Worm (Caenorhabditis elegans): ENCODE results near the gene srg-39.

The srg-39 gene

ce11 chrV:11122466-11122865, 29.8 kb downstream of the srg-39 start, which contains the start of gene mboa-2 (continued):
- no peak for TF ChIP-seq nhr-76 (tag; optimal IDR thresholded peaks at IDR 0.05)
- TF ChIP-seq daf-8 (GFP tag; IDR thresholded peaks at IDR 0.05), result no peak
- TF ChIP-seq mep-1 (tag; optimal IDR thresholded peaks at IDR 0.05), result peak; percentile 66
- TF ChIP-seq ceh-20 (GFP tag; IDR thresholded peaks at IDR 0.05), result 0 out of 2 replicates have a peak, but pooled peaks have one; percentile 16
- TF ChIP-seq duxl-1 (tag; optimal IDR thresholded peaks at IDR 0.05; ENCODE audit: poor library complexity), result peak; percentile 72
- no peak for TF ChIP-seq Y75B8A.6 (GFP tag; IDR thresholded peaks at IDR 0.05)
- 0 out of 2 replicates have a peak, but pooled peaks have one; percentile 9 for TF ChIP-seq lin-1 (GFP tag; IDR thresholded peaks at IDR 0.05)
- no peak for TF ChIP-seq hif-1 (tag; optimal IDR thresholded peaks at IDR 0.05)
- no peak for TF ChIP-seq tag-97 (GFP tag; IDR thresholded peaks at IDR 0.05)
- TF ChIP-seq F37D6.2 (tag; optimal IDR thresholded peaks at IDR 0.05), result no peak
- no peak for TF ChIP-seq mdl-1 (tag; optimal IDR thresholded peaks at IDR 0.05)
- peak; percentile 60 for TF ChIP-seq hlh-11 (tag; optimal IDR thresholded peaks at IDR 0.05)
- no peak for TF ChIP-seq egl-27 (tag; optimal IDR thresholded peaks at IDR 0.05)
- TF ChIP-seq lsy-2 (tag; optimal IDR thresholded peaks at IDR 0.05), result peak in 1 of 2 experiments; percentile 63

- TF ChIP-seq ama-1 (optimal IDR thresholded peaks at IDR 0.05) (peak; percentile 17), daf-8 (GFP tag; IDR thresholded peaks at IDR 0.05) (no peak), nhr-77 (tag; optimal IDR thresholded peaks at IDR 0.05) (peak; percentile 26), hlh-11 (tag; optimal IDR thresholded peaks at IDR 0.05) (peak; percentile 49), spr-1 (tag; optimal IDR thresholded peaks at IDR 0.05) (no peak), nhr-10 (tag; optimal IDR thresholded peaks at IDR 0.05) (no peak), nhr-28 (tag; optimal IDR thresholded peaks at IDR 0.05) (peak; percentile 47), lsy-2 (tag; optimal IDR thresholded peaks at IDR 0.05) (peak in 1 of 2 experiments; percentile 33), ZK546.5 (tag; optimal IDR thresholded peaks at IDR 0.05) (no peak), mep-1 (tag; optimal IDR thresholded peaks at IDR 0.05) (peak; percentile 49), dmd-6 (GFP tag; IDR thresholded peaks at IDR 0.05) (peak; percentile 21; the same call in 1 of the 2 replicates), mdt-29 (GFP tag; IDR thresholded peaks at IDR 0.05) (no peak), nhr-6 (tag; optimal IDR thresholded peaks at IDR 0.05) (peak; percentile 38), dmd-9 (GFP tag; IDR thresholded peaks at IDR 0.05) (no peak), lin-38 (GFP tag; IDR thresholded peaks at IDR 0.05) (0 out of 2 replicates have a peak, but pooled peaks have one; percentile 7), D1046.2 (GFP tag; IDR thresholded peaks at IDR 0.05) (no peak), daf-16 (GFP tag; optimal IDR thresholded peaks at IDR 0.05) (peak in 1 of 2 experiments; percentile 51), daf-16 (tag; optimal IDR thresholded peaks at IDR 0.05) (no peak), mdl-1 (tag; optimal IDR thresholded peaks at IDR 0.05) (peak; percentile 56 to 90), hmg-1.1 (GFP tag; IDR thresholded peaks at IDR 0.05) (0 out of 2 replicates have a peak, but pooled peaks have one; percentile 14), mxl-3 (GFP tag; optimal IDR thresholded peaks at IDR 0.05) (peak; percentile 88), nhr-11 (tag; optimal IDR thresholded peaks at IDR 0.05) (peak; percentile 21), mes-2 (tag; optimal IDR thresholded peaks at IDR 0.05; ENCODE audit: poor library complexity, severe bottlenecking) (peak; percentile 15), hlh-30 (tag; optimal IDR thresholded peaks at IDR 0.05; ENCODE audit: insufficient read depth) (peak; percentile 93), aha-1 (tag) (peak; percentile 37), dve-1 (tag; optimal IDR thresholded peaks at IDR 0.05; ENCODE audit: insufficient read depth) (peak; percentile 26)
These were observed 31.0 kb downstream of the srg-39 start for ce11 chrV:11121247-11121646.

ce11 chrV:11119294-11119755, 32.9 kb downstream of the srg-39 start, which contains the start of gene scb-1:
Gene scb-1, minus strand, starts transcription at chrV:11119705.
- no peak for TF ChIP-seq lir-3 (tag; optimal IDR thresholded peaks at IDR 0.05)
- TF ChIP-seq mdt-29 (GFP tag; IDR thresholded peaks at IDR 0.05), result 0 out of 2 replicates have a peak, but pooled peaks have one; percentile 20
- no peak for TF ChIP-seq daf-19 (GFP tag; conservative IDR thresholded peaks at IDR 0.05)
- no peak for TF ChIP-seq dmd-6 (GFP tag; IDR thresholded peaks at IDR 0.05)
- TF ChIP-seq fos-1 (tag; optimal IDR thresholded peaks at IDR 0.05), result no peak
- TF ChIP-seq F37D6.2 (tag; optimal IDR thresholded peaks at IDR 0.05), result no peak
- peak; percentile 1 for TF ChIP-seq rbr-2 (tag; optimal IDR thresholded peaks at IDR 0.05)
- no peak for TF ChIP-seq mxl-3 (GFP tag; optimal IDR thresholded peaks at IDR 0.05)
- peak; percentile 34 for TF ChIP-seq zip-2 (tag; optimal IDR thresholded peaks at IDR 0.05)
- no peak for TF ChIP-seq F10B5.3 (tag; optimal IDR thresholded peaks at IDR 0.05)
- TF ChIP-seq nhr-42 (GFP tag; IDR thresholded peaks at IDR 0.05), result no peak
- 0 out of 2 replicates have a peak, but pooled peaks have one; percentile 5 for TF ChIP-seq lin-38 (GFP tag; IDR thresholded peaks at IDR 0.05)
- TF ChIP-seq mep-1 (tag; optimal IDR thresholded peaks at IDR 0.05), result peak; percentile 0
- peak; percentile 30; the same call in 1 of the 2 replicates for TF ChIP-seq T26A8.4 (GFP tag; IDR thresholded peaks at IDR 0.05)
- no peak for TF ChIP-seq nhr-41 (GFP tag; IDR thresholded peaks at IDR 0.05)
- TF ChIP-seq aha-1 (tag), result peak; percentile 52
- TF ChIP-seq nhr-77 (tag; optimal IDR thresholded peaks at IDR 0.05), result no peak
- TF ChIP-seq F26F4.8 (GFP tag; conservative IDR thresholded peaks at IDR 0.05), result no peak
- 0 out of 2 replicates have a peak, but pooled peaks have one; percentile 28 for TF ChIP-seq ctbp-1 (GFP tag; IDR thresholded peaks at IDR 0.05)
- no peak for TF ChIP-seq snpc-4 (tag; optimal IDR thresholded peaks at IDR 0.05)
- no peak for TF ChIP-seq jun-1 (tag; optimal IDR thresholded peaks at IDR 0.05)
